Fruit fly (Drosophila melanogaster) whole organism, adult: Measurements from ENCODE around the gene Poxm.

Experiments
- CG1620 ChIP-seq: fragments of 200-800 bp; sonication (Bioruptor generic); optimal IDR thresholded peaks from 2 replicates; lab custom pipeline; 2016; ENCODE audit warnings: missing biosample characterization, missing genetic modification characterization
- CG7045 ChIP-seq: fragments of 200-800 bp; sonication (Bioruptor generic); optimal IDR thresholded peaks from 2 replicates; lab custom pipeline; 2017; ENCODE audit warnings: missing biosample characterization, mild to moderate bottlenecking, missing genetic modification characterization
- CG7101 ChIP-seq: fragments of 200-800 bp; sonication (Bioruptor generic); optimal IDR thresholded peaks from 2 replicates; lab custom pipeline; 2018; ENCODE audit warnings: missing biosample characterization, mild to moderate bottlenecking, missing genetic modification characterization, moderate library complexity
- Crg-1 ChIP-seq: fragments of 200-800 bp; sonication (Bioruptor generic); optimal IDR thresholded peaks from 2 replicates; lab custom pipeline; 2016; ENCODE audit warnings: missing biosample characterization, missing genetic modification characterization
- Mnt ChIP-seq: fragments of 200-800 bp; sonication (Bioruptor generic); optimal IDR thresholded peaks from 2 replicates; lab custom pipeline; 2016; ENCODE audit warnings: missing biosample characterization, mild to moderate bottlenecking, missing genetic modification characterization
- toe ChIP-seq: fragments of 200-800 bp; sonication (Bioruptor generic); optimal IDR thresholded peaks from 2 replicates; lab custom pipeline; 2016; ENCODE audit warnings: missing biosample characterization, missing genetic modification characterization

DNA sequence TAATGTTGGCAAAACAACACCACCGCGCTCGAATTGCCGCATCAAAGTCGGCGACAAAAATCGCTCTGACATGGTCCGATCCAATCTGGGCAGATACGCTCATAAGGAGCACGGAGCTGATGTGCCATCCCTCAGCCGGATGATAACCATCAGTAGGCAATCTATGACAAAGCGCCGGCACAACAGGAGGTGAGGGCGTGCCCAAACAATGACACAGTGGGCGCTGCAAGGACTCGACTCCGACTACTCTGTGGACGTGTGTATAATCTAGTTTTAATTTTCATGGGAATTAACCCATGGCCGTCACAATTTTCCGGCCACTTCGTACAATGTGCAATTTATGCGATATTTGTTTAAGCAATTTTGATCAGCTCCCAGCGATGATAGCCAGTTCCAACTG, 58.6 kb downstream of the Poxm start:
- no peak for TF ChIP-seq Crg-1 (GFP tag; lab: Kevin White, UChicago)
- TF ChIP-seq Mnt (GFP tag; lab: Kevin White, UChicago): no peak
- TF ChIP-seq CG7101: no peak
- TF ChIP-seq toe (GFP tag; lab: Kevin White, UChicago): no peak
- no peak for TF ChIP-seq CG7045
- no peak for TF ChIP-seq CG1620 (GFP tag; lab: Kevin White, UChicago)
